Fruit fly (Drosophila melanogaster) ovary, adult (tissue): Measurements from ENCODE around the gene Ets97D.

Experiments used
- CG17801 ChIP-seq: fragments of 200-800 bp; optimal IDR thresholded peaks from 2 replicates; lab custom pipeline; 2019; ENCODE audit warnings: missing biosample characterization, mild to moderate bottlenecking, missing genetic modification characterization, moderate library complexity; ENCODE audit not compliant: partially characterized antibody

Ets97D gene

dm6 chr3R:26935400-26935799, 22.7 kb upstream of the Ets97D start:
- no peak for TF ChIP-seq CG17801 (GFP tag; lab: Kevin White, UChicago)

- TF ChIP-seq CG17801 (GFP tag; lab: Kevin White, UChicago): no peak
Measured at dm6 chr3R:26934523-26934922, 21.8 kb upstream of the Ets97D start.

dm6 chr3R:26933885-26934284, 21.2 kb upstream of the Ets97D start:
- no peak for TF ChIP-seq CG17801 (GFP tag; lab: Kevin White, UChicago)

- peak; percentile 48 for TF ChIP-seq CG17801 (GFP tag; lab: Kevin White, UChicago)
Measured at dm6 chr3R:26928424-26928823, 15.7 kb upstream of the Ets97D start.

dm6 chr3R:26926477-26926876, 13.8 kb upstream of the Ets97D start:
- TF ChIP-seq CG17801 (GFP tag; lab: Kevin White, UChicago): no peak

- TF ChIP-seq CG17801 (GFP tag; lab: Kevin White, UChicago): no peak
Measured at dm6 chr3R:26923830-26924333, 11.2 kb upstream of the Ets97D start.

- no peak for TF ChIP-seq CG17801 (GFP tag; lab: Kevin White, UChicago)
Measured at dm6 chr3R:26918857-26919256, 6.2 kb upstream of the Ets97D start.

dm6 chr3R:26915463-26915925, 2.8 kb upstream of the Ets97D start, which contains the start of gene CG46339:
CG46339 (plus strand) TSS chr3R:26915761.
- peak; percentile 65 for TF ChIP-seq CG17801 (GFP tag; lab: Kevin White, UChicago)

dm6 chr3R:26908750-26909149, 3.9 kb downstream of the Ets97D start:
- no peak for TF ChIP-seq CG17801 (GFP tag; lab: Kevin White, UChicago)

dm6 chr3R:26906711-26907510, 5.8 kb downstream of the Ets97D start:
- TF ChIP-seq CG17801 (GFP tag; lab: Kevin White, UChicago): no peak

- no peak for TF ChIP-seq CG17801 (GFP tag; lab: Kevin White, UChicago)
Measured at dm6 chr3R:26906034-26906433, 6.7 kb downstream of the Ets97D start.

dm6 chr3R:26899982-26900381, 12.7 kb downstream of the Ets97D start:
- no peak for TF ChIP-seq CG17801 (GFP tag; lab: Kevin White, UChicago)

- no peak for TF ChIP-seq CG17801 (GFP tag; lab: Kevin White, UChicago)
Measured at dm6 chr3R:26897302-26897701, 15.4 kb downstream of the Ets97D start.

- TF ChIP-seq CG17801 (GFP tag; lab: Kevin White, UChicago): no peak
Measured at dm6 chr3R:26896260-26896659, 16.4 kb downstream of the Ets97D start.

dm6 chr3R:26893621-26894316, 18.9 kb downstream of the Ets97D start:
- no peak for TF ChIP-seq CG17801 (GFP tag; lab: Kevin White, UChicago)
